Fruit fly (Drosophila melanogaster) whole organism: ENCODE data around the gene Idh3g.

ENCODE experiments used
- EcR ChIP-seq, 2 experiments: fragments of >200 bp; optimal IDR thresholded peaks; 2 replicates each; lab custom pipeline; 2017; ENCODE audit warnings: missing biosample characterization in 2 of 2, missing genetic modification characterization in 2 of 2, missing genetic modification reagents in 2 of 2
- pan ChIP-seq: fragments of >200 bp; optimal IDR thresholded peaks from 2 replicates; lab custom pipeline; 2017
- psq ChIP-seq: fragments of >200 bp; optimal IDR thresholded peaks from 2 replicates; lab custom pipeline; 2017
- usp ChIP-seq: fragments of >200 bp; optimal IDR thresholded peaks from 2 replicates; lab custom pipeline; 2017; ENCODE audit warnings: missing biosample characterization, missing genetic modification characterization, mixed read lengths

DNA sequence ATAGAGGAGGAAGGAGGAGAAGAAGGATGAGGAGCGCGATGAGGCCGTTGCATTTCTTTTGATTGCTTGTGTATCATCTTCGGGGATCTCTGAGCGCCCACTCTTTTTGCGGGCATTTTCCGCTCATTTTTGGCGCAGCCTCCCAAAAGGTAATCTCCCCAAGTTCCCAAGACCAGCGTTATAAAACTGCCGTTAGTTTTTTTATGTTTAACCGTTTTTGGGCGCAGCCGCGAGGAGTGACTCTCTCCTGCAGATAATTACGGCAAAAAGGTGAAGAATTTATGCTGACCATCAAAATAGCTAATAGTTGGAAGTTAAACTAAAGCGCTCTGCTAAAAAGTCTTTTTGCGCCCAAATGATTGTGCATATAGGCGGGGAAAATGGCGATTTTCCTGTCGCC is 42.3 kb upstream of the Idh3g start:
- TF ChIP-seq pan (no peak), usp (GFP tag; lab: Kevin White, UChicago) (no peak), EcR (GFP tag; optimal IDR thresholded peaks at IDR 0.05; lab: Kevin White, UChicago) (no peak), psq (lab: Kevin White, UChicago) (no peak)
